Worm (Caenorhabditis elegans) whole organism, L3 larva: Measurements from ENCODE around the gene H12I13.1.

Experiments
- R02D3.7 ChIP-seq: fragments of 150-350 bp; optimal IDR thresholded peaks from 2 replicates; lab custom pipeline; 2014; ENCODE audit warnings: missing biosample characterization, missing genetic modification characterization
- ZK546.5 ChIP-seq: sonication (generic microtip); optimal IDR thresholded peaks from 2 replicates; lab custom pipeline; 2017; ENCODE audit warnings: missing biosample characterization, missing genetic modification characterization
- aly-2 ChIP-seq: fragments of 150-350 bp; optimal IDR thresholded peaks from 2 replicates; lab custom pipeline; 2014; ENCODE audit warnings: missing biosample characterization, missing genetic modification characterization
- ama-1 ChIP-seq: fragments of 150-350 bp; optimal IDR thresholded peaks from 2 replicates; lab custom pipeline; 2018
- ceh-16 ChIP-seq: sonication (generic microtip); optimal IDR thresholded peaks from 2 replicates; lab custom pipeline; 2017; ENCODE audit warnings: missing biosample characterization, missing genetic modification characterization
- ceh-28 ChIP-seq: fragments of 150-350 bp; optimal IDR thresholded peaks from 2 replicates; lab custom pipeline; 2014; ENCODE audit warnings: missing biosample characterization, missing genetic modification reagents, missing genetic modification characterization
- ceh-82 ChIP-seq: fragments of 150-350 bp; optimal IDR thresholded peaks from 2 replicates; lab custom pipeline; 2014; ENCODE audit warnings: missing biosample characterization, missing genetic modification characterization
- ceh-9 ChIP-seq: sonication (generic microtip); optimal IDR thresholded peaks from 2 replicates; lab custom pipeline; 2018; ENCODE audit warnings: missing biosample characterization, missing genetic modification characterization
- daf-12 ChIP-seq: fragments of 150-350 bp; optimal IDR thresholded peaks from 2 replicates; lab custom pipeline; 2014; ENCODE audit warnings: missing biosample characterization, missing genetic modification reagents, missing genetic modification characterization
- egl-27 ChIP-seq: sonication (generic microtip); optimal IDR thresholded peaks from 4 replicates; lab custom pipeline; 2017; ENCODE audit warnings: missing biosample characterization, missing genetic modification reagents, missing genetic modification characterization
- egl-5 ChIP-seq: fragments of 150-350 bp; optimal IDR thresholded peaks from 2 replicates; lab custom pipeline; 2017; ENCODE audit warnings: missing biosample characterization, missing genetic modification reagents, missing genetic modification characterization, inconsistent platforms
- elt-1 ChIP-seq: fragments of 150-350 bp; optimal IDR thresholded peaks from 2 replicates; lab custom pipeline; 2014; ENCODE audit warnings: missing biosample characterization, missing genetic modification characterization
- elt-2 ChIP-seq: sonication (generic microtip); optimal IDR thresholded peaks from 2 replicates; lab custom pipeline; 2016; ENCODE audit warnings: missing genetic modification reagents, mild to moderate bottlenecking, missing genetic modification characterization, missing compliant biosample characterization
- elt-3 ChIP-seq, 3 experiments: fragments of 150-350 bp in 1 of 3; sonication (generic microtip) in 2 of 3; optimal IDR thresholded peaks; 2 replicates in 2 of 3; 4 replicates in 1 of 3; lab custom pipeline; 2014 to 2017; ENCODE audit warnings: missing biosample characterization in 3 of 3, missing genetic modification characterization in 3 of 3
- eor-1 ChIP-seq, 2 experiments: fragments of 150-350 bp; optimal IDR thresholded peaks; 2 replicates each; lab custom pipeline; 2014 to 2018; ENCODE audit warnings: missing biosample characterization in 2 of 2, missing genetic modification characterization in 2 of 2
- fkh-10 ChIP-seq: sonication (generic microtip); optimal IDR thresholded peaks from 2 replicates; lab custom pipeline; 2017; ENCODE audit warnings: missing biosample characterization, missing genetic modification reagents, missing genetic modification characterization
- fkh-2 ChIP-seq: fragments of 150-350 bp; optimal IDR thresholded peaks from 2 replicates; lab custom pipeline; 2014; ENCODE audit warnings: missing biosample characterization, missing genetic modification reagents, missing genetic modification characterization
- fos-1 ChIP-seq: fragments of 150-350 bp; optimal IDR thresholded peaks from 2 replicates; lab custom pipeline; 2014; ENCODE audit warnings: missing biosample characterization, missing genetic modification characterization
- hmg-11 ChIP-seq: sonication (generic microtip); optimal IDR thresholded peaks from 2 replicates; lab custom pipeline; 2016; ENCODE audit warnings: missing genetic modification characterization, missing compliant biosample characterization
- jun-1 ChIP-seq: fragments of 150-350 bp; optimal IDR thresholded peaks from 2 replicates; lab custom pipeline; 2014; ENCODE audit warnings: missing biosample characterization, missing genetic modification reagents, missing genetic modification characterization
- lin-15B ChIP-seq: fragments of 150-350 bp; optimal IDR thresholded peaks from 2 replicates; lab custom pipeline; 2014; ENCODE audit warnings: missing biosample characterization, missing genetic modification characterization
- lin-39 ChIP-seq: fragments of 150-350 bp; optimal IDR thresholded peaks from 2 replicates; lab custom pipeline; 2018; ENCODE audit warnings: missing biosample characterization, missing genetic modification reagents, missing genetic modification characterization
- lsy-12 ChIP-seq: sonication (generic microtip); optimal IDR thresholded peaks from 2 replicates; lab custom pipeline; 2016; ENCODE audit warnings: mild to moderate bottlenecking, missing genetic modification characterization, missing compliant biosample characterization
- mdl-1 ChIP-seq: fragments of 150-350 bp; optimal IDR thresholded peaks from 2 replicates; lab custom pipeline; 2014; ENCODE audit warnings: missing biosample characterization, missing genetic modification characterization
- mml-1 ChIP-seq: fragments of 150-350 bp; sonication (generic microtip); optimal IDR thresholded peaks from 3 replicates; lab custom pipeline; 2014; ENCODE audit warnings: missing biosample characterization, missing genetic modification characterization
- nfya-1 ChIP-seq: sonication (generic microtip); optimal IDR thresholded peaks from 2 replicates; lab custom pipeline; 2017; ENCODE audit warnings: missing genetic modification characterization, mild to moderate bottlenecking, missing compliant biosample characterization, antibody characterized with exemption, moderate library complexity; ENCODE audit not compliant: insufficient read depth
- nhr-11 ChIP-seq: fragments of 150-350 bp; optimal IDR thresholded peaks from 2 replicates; lab custom pipeline; 2014; ENCODE audit warnings: missing biosample characterization, missing genetic modification characterization
- nhr-12 ChIP-seq: fragments of 150-350 bp; optimal IDR thresholded peaks from 2 replicates; lab custom pipeline; 2014; ENCODE audit warnings: missing biosample characterization, missing genetic modification characterization
- nhr-23 ChIP-seq: fragments of 150-350 bp; optimal IDR thresholded peaks from 2 replicates; lab custom pipeline; 2014; ENCODE audit warnings: missing biosample characterization, missing genetic modification reagents, missing genetic modification characterization
- nhr-237 ChIP-seq: fragments of 150-350 bp; optimal IDR thresholded peaks from 2 replicates; lab custom pipeline; 2014; ENCODE audit warnings: missing biosample characterization, missing genetic modification characterization
- nhr-25 ChIP-seq: sonication (generic microtip); optimal IDR thresholded peaks from 2 replicates; lab custom pipeline; 2017; ENCODE audit warnings: missing biosample characterization, missing genetic modification characterization
- nhr-28 ChIP-seq: fragments of 150-350 bp; optimal IDR thresholded peaks from 2 replicates; lab custom pipeline; 2014; ENCODE audit warnings: missing biosample characterization, missing genetic modification characterization
- nhr-43 ChIP-seq: sonication (generic microtip); optimal IDR thresholded peaks from 2 replicates; lab custom pipeline; 2016; ENCODE audit warnings: mild to moderate bottlenecking, missing genetic modification characterization, missing compliant biosample characterization; ENCODE audit not compliant: poor library complexity, severe bottlenecking
- nhr-67 ChIP-seq: fragments of 150-350 bp; optimal IDR thresholded peaks from 2 replicates; lab custom pipeline; 2014; ENCODE audit warnings: missing biosample characterization, missing genetic modification characterization
- nhr-76 ChIP-seq: fragments of 150-350 bp; sonication (generic microtip); optimal IDR thresholded peaks from 5 replicates; lab custom pipeline; 2014; ENCODE audit warnings: missing biosample characterization, missing genetic modification characterization
- nhr-77 ChIP-seq: fragments of 150-350 bp; optimal IDR thresholded peaks from 2 replicates; lab custom pipeline; 2014; ENCODE audit warnings: missing biosample characterization, missing genetic modification characterization
- pha-4 ChIP-seq: fragments of 150-350 bp; optimal IDR thresholded peaks from 2 replicates; lab custom pipeline; 2014; ENCODE audit warnings: missing biosample characterization, missing genetic modification reagents, missing genetic modification characterization
- pqm-1 ChIP-seq: fragments of 150-350 bp; optimal IDR thresholded peaks from 2 replicates; lab custom pipeline; 2017; ENCODE audit warnings: missing biosample characterization, missing genetic modification characterization, inconsistent platforms
- sea-2 ChIP-seq: fragments of 150-350 bp; sonication (generic microtip); optimal IDR thresholded peaks from 4 replicates; lab custom pipeline; 2014; ENCODE audit warnings: missing biosample characterization, missing genetic modification reagents, missing genetic modification characterization
- skn-1 ChIP-seq: fragments of 150-350 bp; optimal IDR thresholded peaks from 2 replicates; lab custom pipeline; 2014; ENCODE audit warnings: missing biosample characterization, missing genetic modification characterization
- snpc-4 ChIP-seq: fragments of 150-350 bp; optimal IDR thresholded peaks from 2 replicates; lab custom pipeline; 2014; ENCODE audit warnings: missing biosample characterization, missing genetic modification characterization
- tbx-2 ChIP-seq: sonication (generic microtip); optimal IDR thresholded peaks from 2 replicates; lab custom pipeline; 2016; ENCODE audit warnings: mild to moderate bottlenecking, missing genetic modification characterization, missing compliant biosample characterization
- unc-39 ChIP-seq: sonication (generic microtip); optimal IDR thresholded peaks from 4 replicates; lab custom pipeline; 2017; ENCODE audit warnings: missing biosample characterization, missing genetic modification characterization
- unc-62 ChIP-seq: fragments of 150-350 bp; sonication (generic microtip); optimal IDR thresholded peaks from 4 replicates; lab custom pipeline; 2014; ENCODE audit warnings: missing biosample characterization, missing genetic modification reagents, missing genetic modification characterization
- zag-1 ChIP-seq: fragments of 150-350 bp; optimal IDR thresholded peaks from 2 replicates; lab custom pipeline; 2014; ENCODE audit warnings: missing biosample characterization, missing genetic modification characterization
- ztf-11 ChIP-seq: fragments of 150-350 bp; optimal IDR thresholded peaks from 2 replicates; lab custom pipeline; 2014; ENCODE audit warnings: missing biosample characterization, missing genetic modification characterization
- ztf-4 ChIP-seq: fragments of 150-350 bp; optimal IDR thresholded peaks from 2 replicates; lab custom pipeline; 2014; ENCODE audit warnings: missing biosample characterization, missing genetic modification characterization

Gene H12I13.1

DNA sequence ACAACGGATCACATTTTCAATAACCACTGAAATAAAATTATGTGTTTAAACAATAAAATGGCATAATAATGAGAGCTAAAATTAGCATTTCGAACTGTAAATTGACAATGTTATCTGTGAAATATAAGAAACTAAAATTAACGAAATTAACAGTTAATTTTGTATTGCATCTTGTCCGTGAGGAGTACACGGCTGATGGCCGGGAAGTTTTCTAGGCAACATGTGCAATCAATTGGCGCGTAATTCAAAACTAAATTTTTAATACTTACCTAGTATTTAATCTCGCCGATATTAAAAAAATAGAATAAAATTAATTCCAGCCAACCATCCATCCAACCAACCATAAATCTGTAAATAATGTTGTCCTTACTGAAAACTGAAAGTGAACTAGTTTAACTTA is 5.5 kb downstream of the H12I13.1 start:
- TF ChIP-seq fkh-2 (no peak), sea-2 (no peak), mdl-1 (tag; lab: Kevin White, UChicago) (no peak), ztf-4 (no peak), ceh-82 (tag; lab: Kevin White, UChicago) (no peak), mml-1 (tag; lab: Kevin White, UChicago) (no peak), nhr-76 (tag; lab: Kevin White, UChicago) (no peak), jun-1 (peak; percentile 49), zag-1 (no peak), nhr-11 (tag; lab: Kevin White, UChicago) (no peak), pqm-1 (tag; lab: Kevin White, UChicago) (no peak), ztf-11 (no peak), ZK546.5 (tag; lab: Kevin White, UChicago) (no peak), nhr-28 (tag; lab: Kevin White, UChicago) (no peak), lin-15B (tag; lab: Kevin White, UChicago) (peak; percentile 67), ama-1 (lab: Kevin White, UChicago) (no peak), lsy-12 (tag; lab: Kevin White, UChicago) (peak; percentile 65), nhr-237 (tag; lab: Kevin White, UChicago) (no peak), nhr-43 (tag; lab: Kevin White, UChicago) (peak; percentile 96), egl-5 (tag; lab: Kevin White, UChicago) (no peak), egl-27 (tag; lab: Kevin White, UChicago) (no peak), nhr-25 (tag; lab: Kevin White, UChicago) (peak; percentile 80), elt-1 (tag; lab: Kevin White, UChicago) (no peak), fkh-10 (GFP tag; lab: Kevin White, UChicago) (no peak), elt-3 (tag; optimal IDR thresholded peaks at IDR 0.05; lab: Kevin White, UChicago) (no peak), nhr-77 (no peak), snpc-4 (tag; lab: Kevin White, UChicago) (peak; percentile 59), lin-39 (tag; lab: Kevin White, UChicago) (no peak), fos-1 (tag; lab: Kevin White, UChicago) (no peak), skn-1 (no peak), nfya-1 (tag; lab: Kevin White, UChicago) (peak; percentile 73), tbx-2 (tag; lab: Kevin White, UChicago) (no peak), ceh-9 (tag; lab: Kevin White, UChicago) (no peak), hmg-11 (tag; lab: Kevin White, UChicago) (peak; percentile 65), eor-1 (tag; optimal IDR thresholded peaks at IDR 0.05; lab: Kevin White, UChicago) (no peak), nhr-12 (tag; lab: Kevin White, UChicago) (no peak), nhr-67 (tag; lab: Kevin White, UChicago) (no peak), ceh-28 (tag; lab: Kevin White, UChicago) (peak; percentile 26), R02D3.7 (tag; lab: Kevin White, UChicago) (peak; percentile 21), daf-12 (no peak), ceh-16 (no peak), nhr-23 (peak; percentile 88), unc-39 (tag; lab: Kevin White, UChicago) (no peak), aly-2 (tag; lab: Kevin White, UChicago) (no peak), pha-4 (tag; lab: Kevin White, UChicago) (peak; percentile 84), elt-2 (peak; percentile 28), unc-62 (GFP tag; lab: Kevin White, UChicago) (no peak)
